Fruit fly (Drosophila melanogaster) whole organism, adult: ENCODE data around the gene CAH5.

Experiments
- CG11617 ChIP-seq: fragments of 200-800 bp; sonication (Bioruptor generic); optimal IDR thresholded peaks from 2 replicates; lab custom pipeline; 2017; ENCODE audit warnings: mild to moderate bottlenecking, missing biosample characterization, missing genetic modification reagents, missing genetic modification characterization
- CG14711 ChIP-seq: fragments of 200-800 bp; sonication (Bioruptor generic); optimal IDR thresholded peaks from 2 replicates; lab custom pipeline; 2018; ENCODE audit warnings: missing biosample characterization, mild to moderate bottlenecking, missing genetic modification characterization, moderate library complexity
- CG1620 ChIP-seq: fragments of 200-800 bp; sonication (Bioruptor generic); optimal IDR thresholded peaks from 2 replicates; lab custom pipeline; 2016; ENCODE audit warnings: missing biosample characterization, missing genetic modification characterization
- CG33017 ChIP-seq: fragments of 200-800 bp; sonication (Bioruptor generic); optimal IDR thresholded peaks from 2 replicates; lab custom pipeline; 2018; ENCODE audit warnings: missing biosample characterization, mild to moderate bottlenecking, missing genetic modification characterization, moderate library complexity
- CG5204 ChIP-seq: fragments of 200-800 bp; sonication (Bioruptor generic); optimal IDR thresholded peaks from 2 replicates; lab custom pipeline; 2016; ENCODE audit warnings: missing biosample characterization, missing genetic modification characterization
- CG7045 ChIP-seq: fragments of 200-800 bp; sonication (Bioruptor generic); optimal IDR thresholded peaks from 2 replicates; lab custom pipeline; 2017; ENCODE audit warnings: missing biosample characterization, mild to moderate bottlenecking, missing genetic modification characterization
- CG7101 ChIP-seq: fragments of 200-800 bp; sonication (Bioruptor generic); optimal IDR thresholded peaks from 2 replicates; lab custom pipeline; 2018; ENCODE audit warnings: missing biosample characterization, mild to moderate bottlenecking, missing genetic modification characterization, moderate library complexity
- Clk ChIP-seq: fragments of 200-800 bp; sonication (Bioruptor generic); optimal IDR thresholded peaks from 2 replicates; lab custom pipeline; 2017; ENCODE audit warnings: missing biosample characterization, missing genetic modification characterization
- Crg-1 ChIP-seq: fragments of 200-800 bp; sonication (Bioruptor generic); optimal IDR thresholded peaks from 2 replicates; lab custom pipeline; 2016; ENCODE audit warnings: missing biosample characterization, missing genetic modification characterization
- Hr96 ChIP-seq: fragments of 200-800 bp; sonication (Bioruptor generic); optimal IDR thresholded peaks from 2 replicates; lab custom pipeline; 2016; ENCODE audit warnings: missing biosample characterization, missing genetic modification characterization
- Mnt ChIP-seq: fragments of 200-800 bp; sonication (Bioruptor generic); optimal IDR thresholded peaks from 2 replicates; lab custom pipeline; 2016; ENCODE audit warnings: missing biosample characterization, mild to moderate bottlenecking, missing genetic modification characterization
- bab1 ChIP-seq: fragments of 200-800 bp; sonication (Bioruptor generic); optimal IDR thresholded peaks from 3 replicates; lab custom pipeline; 2019; ENCODE audit warnings: missing biosample characterization, mild to moderate bottlenecking, missing genetic modification characterization, moderate library complexity
- cic ChIP-seq: fragments of 200-800 bp; sonication (Bioruptor generic); optimal IDR thresholded peaks from 2 replicates; lab custom pipeline; 2017; ENCODE audit warnings: missing biosample characterization, mild to moderate bottlenecking, missing genetic modification characterization, moderate library complexity
- cnc ChIP-seq, 2 experiments: fragments of >200 bp; optimal IDR thresholded peaks; 2 replicates each; lab custom pipeline; 2017
- kay ChIP-seq: fragments of 200-800 bp; sonication (Bioruptor generic); peaks from one replicate; lab custom pipeline; 2016; ENCODE audit warnings: missing biosample characterization, missing genetic modification characterization, borderline replicate concordance
- ovo ChIP-seq: fragments of 200-800 bp; sonication (Bioruptor generic); optimal IDR thresholded peaks from 2 replicates; lab custom pipeline; 2016; ENCODE audit warnings: missing biosample characterization, missing genetic modification characterization
- pad ChIP-seq: fragments of 200-800 bp; sonication (Bioruptor generic); optimal IDR thresholded peaks from 3 replicates; lab custom pipeline; 2017; ENCODE audit warnings: missing biosample characterization, missing genetic modification characterization, mild to moderate bottlenecking, moderate library complexity, missing genetic modification reagents
- tj ChIP-seq: fragments of 200-800 bp; sonication (Bioruptor generic); optimal IDR thresholded peaks from 3 replicates; lab custom pipeline; 2017; ENCODE audit warnings: missing biosample characterization, mild to moderate bottlenecking, missing genetic modification characterization, moderate library complexity
- toe ChIP-seq: fragments of 200-800 bp; sonication (Bioruptor generic); optimal IDR thresholded peaks from 2 replicates; lab custom pipeline; 2016; ENCODE audit warnings: missing biosample characterization, missing genetic modification characterization

Gene CAH5

dm6 chr3R:31312287-31312686, 49.9 kb downstream of the CAH5 start:
- TF ChIP-seq ovo (no peak), Clk (GFP tag; lab: Kevin White, UChicago) (no peak), CG33017 (no peak), pad (no peak), CG14711 (no peak), bab1 (GFP tag; lab: Kevin White, UChicago) (no peak), cic (GFP tag; lab: Kevin White, UChicago) (no peak), toe (GFP tag; lab: Kevin White, UChicago) (no peak), Mnt (GFP tag; lab: Kevin White, UChicago) (no peak), kay (no peak), CG11617 (GFP tag; lab: Kevin White, UChicago) (no peak), cnc (optimal IDR thresholded peaks at IDR 0.05; lab: Kevin White, UChicago) (no peak), Crg-1 (GFP tag; lab: Kevin White, UChicago) (no peak), CG7045 (GFP tag; lab: Kevin White, UChicago) (no peak), CG7101 (tag; lab: Kevin White, UChicago) (no peak), CG5204 (GFP tag; lab: Kevin White, UChicago) (no peak), CG1620 (GFP tag; lab: Kevin White, UChicago) (no peak), Hr96 (GFP tag; lab: Kevin White, UChicago) (no peak), tj (GFP tag; lab: Kevin White, UChicago) (no peak)
